Worm (Caenorhabditis elegans) whole organism, early embryonic: ENCODE results near the gene H10E21.1.

Experiments
- ama-1 ChIP-seq: fragments of 150-350 bp; optimal IDR thresholded peaks from 2 replicates; lab custom pipeline; 2014
- tra-4 ChIP-seq: sonication (generic microtip); optimal IDR thresholded peaks from 2 replicates; lab custom pipeline; 2017; ENCODE audit warnings: missing genetic modification characterization, missing compliant biosample characterization

DNA sequence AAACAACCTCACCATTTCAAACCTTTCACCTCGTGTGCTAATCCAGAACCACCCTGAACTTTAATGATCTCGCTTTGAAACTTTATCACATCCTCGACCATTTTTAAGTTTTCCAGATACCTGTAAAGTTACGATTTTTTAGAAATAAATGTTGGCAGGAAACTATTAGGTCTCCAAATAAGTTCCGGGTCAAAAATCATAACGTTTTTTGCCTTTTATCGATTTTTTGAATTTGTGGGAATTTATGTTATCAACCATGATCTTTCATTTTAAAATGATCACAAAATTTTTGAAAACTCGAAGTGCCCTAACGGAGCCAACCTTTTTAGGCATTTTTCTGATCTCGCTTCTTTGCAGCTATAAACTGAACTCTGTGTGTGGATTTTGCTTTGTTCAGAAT lies 45.5 kb downstream of the H10E21.1 start, which contains the start of gene btb-5:
- no peak for TF ChIP-seq tra-4
- TF ChIP-seq ama-1 (lab: Kevin White, UChicago) = no peak
